Worm (Caenorhabditis elegans) whole organism, L2 larva: ENCODE data around the gene pqn-70.

Experiments
- C34F6.9 ChIP-seq: fragments of 150-350 bp; optimal IDR thresholded peaks from 2 replicates; lab custom pipeline; 2014; ENCODE audit warnings: missing biosample characterization, missing genetic modification characterization
- F13H6.1 ChIP-seq: sonication (generic microtip); optimal IDR thresholded peaks from 2 replicates; lab custom pipeline; 2016; ENCODE audit warnings: missing genetic modification characterization, missing compliant biosample characterization
- R02D3.7 ChIP-seq: fragments of 150-350 bp; optimal IDR thresholded peaks from 2 replicates; lab custom pipeline; 2014; ENCODE audit warnings: missing biosample characterization, missing genetic modification characterization
- Y55F3AM.14 ChIP-seq: fragments of 200-800 bp; sonication (Bioruptor generic); optimal IDR thresholded peaks from 2 replicates; lab custom pipeline; 2018; ENCODE audit warnings: mild to moderate bottlenecking, missing genetic modification characterization, missing compliant biosample characterization
- ZK546.5 ChIP-seq: sonication (generic microtip); optimal IDR thresholded peaks from 2 replicates; lab custom pipeline; 2017; ENCODE audit warnings: missing biosample characterization, missing genetic modification characterization
- alr-1 ChIP-seq: fragments of 150-350 bp; optimal IDR thresholded peaks from 2 replicates; lab custom pipeline; 2014; ENCODE audit warnings: missing biosample characterization, missing genetic modification characterization
- aly-2 ChIP-seq: fragments of 150-350 bp; optimal IDR thresholded peaks from 2 replicates; lab custom pipeline; 2014; ENCODE audit warnings: missing biosample characterization, missing genetic modification characterization
- ama-1 ChIP-seq: fragments of 150-350 bp; optimal IDR thresholded peaks from 2 replicates; lab custom pipeline; 2018; ENCODE audit warnings: inconsistent platforms
- blmp-1 ChIP-seq: sonication (generic microtip); optimal IDR thresholded peaks from 2 replicates; lab custom pipeline; 2017; ENCODE audit warnings: missing genetic modification characterization, mild to moderate bottlenecking, missing compliant biosample characterization, antibody characterized with exemption, moderate library complexity; ENCODE audit not compliant: insufficient read depth
- ceh-16 ChIP-seq: fragments of 150-350 bp; optimal IDR thresholded peaks from 2 replicates; lab custom pipeline; 2014; ENCODE audit warnings: missing biosample characterization, missing genetic modification characterization
- ceh-82 ChIP-seq: fragments of 150-350 bp; optimal IDR thresholded peaks from 2 replicates; lab custom pipeline; 2014; ENCODE audit warnings: missing biosample characterization, missing genetic modification characterization
- egl-27 ChIP-seq: sonication (generic microtip); optimal IDR thresholded peaks from 3 replicates; lab custom pipeline; 2017; ENCODE audit warnings: missing biosample characterization, missing genetic modification reagents, missing genetic modification characterization
- elt-1 ChIP-seq: fragments of 150-350 bp; optimal IDR thresholded peaks from 2 replicates; lab custom pipeline; 2014; ENCODE audit warnings: missing biosample characterization, missing genetic modification characterization
- fos-1 ChIP-seq: fragments of 150-350 bp; optimal IDR thresholded peaks from 2 replicates; lab custom pipeline; 2014; ENCODE audit warnings: missing biosample characterization, missing genetic modification characterization
- gmeb-1 ChIP-seq: fragments of 150-350 bp; optimal IDR thresholded peaks from 2 replicates; lab custom pipeline; 2014; ENCODE audit warnings: missing biosample characterization, missing genetic modification characterization
- lin-11 ChIP-seq: fragments of 150-350 bp; sonication (generic microtip); optimal IDR thresholded peaks from 2 replicates; lab custom pipeline; 2014; ENCODE audit warnings: missing biosample characterization, missing genetic modification characterization, inconsistent platforms, mixed read lengths
- lin-13 ChIP-seq: fragments of 150-350 bp; optimal IDR thresholded peaks from 2 replicates; lab custom pipeline; 2014; ENCODE audit warnings: missing biosample characterization, missing genetic modification reagents, missing genetic modification characterization
- mab-5 ChIP-seq: fragments of 150-350 bp; optimal IDR thresholded peaks from 2 replicates; lab custom pipeline; 2014; ENCODE audit warnings: missing biosample characterization, missing genetic modification characterization
- mdl-1 ChIP-seq, 2 experiments: fragments of 150-350 bp in 1 of 2; sonication (generic microtip) in 1 of 2; optimal IDR thresholded peaks; 2 replicates each; lab custom pipeline; 2017; ENCODE audit warnings: missing biosample characterization in 2 of 2, missing genetic modification characterization in 2 of 2
- nhr-10 ChIP-seq: sonication (generic microtip); optimal IDR thresholded peaks from 2 replicates; lab custom pipeline; 2017; ENCODE audit warnings: missing biosample characterization, missing genetic modification characterization
- nhr-11 ChIP-seq: fragments of 150-350 bp; optimal IDR thresholded peaks from 2 replicates; lab custom pipeline; 2014; ENCODE audit warnings: missing biosample characterization, missing genetic modification characterization
- nhr-12 ChIP-seq: fragments of 150-350 bp; optimal IDR thresholded peaks from 2 replicates; lab custom pipeline; 2014; ENCODE audit warnings: missing biosample characterization, missing genetic modification characterization
- nhr-129 ChIP-seq: fragments of 150-350 bp; optimal IDR thresholded peaks from 2 replicates; lab custom pipeline; 2014; ENCODE audit warnings: missing biosample characterization, missing genetic modification characterization
- nhr-23 ChIP-seq: fragments of 150-350 bp; optimal IDR thresholded peaks from 2 replicates; lab custom pipeline; 2014; ENCODE audit warnings: missing biosample characterization, missing genetic modification reagents, missing genetic modification characterization
- nhr-237 ChIP-seq: fragments of 150-350 bp; optimal IDR thresholded peaks from 2 replicates; lab custom pipeline; 2014; ENCODE audit warnings: missing biosample characterization, missing genetic modification characterization
- nhr-6 ChIP-seq: fragments of 150-350 bp; optimal IDR thresholded peaks from 2 replicates; lab custom pipeline; 2014; ENCODE audit warnings: missing biosample characterization, missing genetic modification characterization
- nhr-77 ChIP-seq: fragments of 150-350 bp; optimal IDR thresholded peaks from 2 replicates; lab custom pipeline; 2014; ENCODE audit warnings: missing biosample characterization, missing genetic modification characterization
- peb-1 ChIP-seq: fragments of 150-350 bp; optimal IDR thresholded peaks from 2 replicates; lab custom pipeline; 2014; ENCODE audit warnings: missing biosample characterization, missing genetic modification characterization
- sem-4 ChIP-seq: fragments of 150-350 bp; optimal IDR thresholded peaks from 2 replicates; lab custom pipeline; 2014; ENCODE audit warnings: missing biosample characterization, missing genetic modification reagents, missing genetic modification characterization
- skn-1 ChIP-seq: sonication (generic microtip); optimal IDR thresholded peaks from 2 replicates; lab custom pipeline; 2017; ENCODE audit warnings: missing biosample characterization, missing genetic modification characterization
- sma-3 ChIP-seq: sonication (generic microtip); optimal IDR thresholded peaks from 2 replicates; lab custom pipeline; 2016; ENCODE audit warnings: missing genetic modification reagents, missing genetic modification characterization, missing compliant biosample characterization
- sma-9 ChIP-seq, 2 experiments: fragments of 150-350 bp in 1 of 2; sonication (generic microtip) in 1 of 2; optimal IDR thresholded peaks; 2 replicates each; lab custom pipeline; 2014 to 2016; ENCODE audit warnings: missing genetic modification characterization in 2 of 2, mild to moderate bottlenecking in 1 of 2, missing biosample characterization in 1 of 2, missing compliant biosample characterization in 1 of 2, missing genetic modification reagents in 1 of 2, moderate library complexity in 1 of 2
- snpc-4 ChIP-seq: fragments of 150-350 bp; optimal IDR thresholded peaks from 2 replicates; lab custom pipeline; 2014; ENCODE audit warnings: missing biosample characterization, missing genetic modification characterization
- unc-55 ChIP-seq: fragments of 150-350 bp; sonication (generic microtip); optimal IDR thresholded peaks from 3 replicates; lab custom pipeline; 2014; ENCODE audit warnings: missing biosample characterization, missing genetic modification reagents, missing genetic modification characterization
- unc-62 ChIP-seq: fragments of 150-350 bp; optimal IDR thresholded peaks from 2 replicates; lab custom pipeline; 2014; ENCODE audit warnings: missing biosample characterization, missing genetic modification reagents, missing genetic modification characterization
- zag-1 ChIP-seq: fragments of 150-350 bp; optimal IDR thresholded peaks from 2 replicates; lab custom pipeline; 2014; ENCODE audit warnings: missing biosample characterization, missing genetic modification characterization
- ztf-1 ChIP-seq: fragments of 200-800 bp; sonication (Bioruptor generic); conservative IDR thresholded peaks from 2 replicates; pipeline ENCODE4 v1.3.6; 2022; ENCODE audit warnings: missing genetic modification characterization, missing compliant biosample characterization
- ztf-11 ChIP-seq: sonication (generic microtip); optimal IDR thresholded peaks from 2 replicates; lab custom pipeline; 2017; ENCODE audit warnings: missing biosample characterization, missing genetic modification characterization

Gene pqn-70

ce11 chrV:11251798-11252197 is 23.3 kb upstream of the pqn-70 start:
- no peak for TF ChIP-seq ZK546.5
- no peak for TF ChIP-seq peb-1 (tag; lab: Kevin White, UChicago)
- no peak for TF ChIP-seq nhr-11 (tag; lab: Kevin White, UChicago)
- no peak for TF ChIP-seq sma-3 (GFP tag; lab: Kevin White, UChicago)
- TF ChIP-seq ztf-1 (GFP tag; lab: Robert Waterston, UW), result no peak
- no peak for TF ChIP-seq C34F6.9 (tag; lab: Kevin White, UChicago)
- TF ChIP-seq unc-55 (GFP tag; lab: Kevin White, UChicago), result no peak
- TF ChIP-seq skn-1, result no peak
- no peak for TF ChIP-seq nhr-12 (tag; lab: Kevin White, UChicago)
- TF ChIP-seq mdl-1 (tag; optimal IDR thresholded peaks at IDR 0.05; lab: Kevin White, UChicago), result no peak
- no peak for TF ChIP-seq unc-62 (GFP tag; lab: Kevin White, UChicago)
- TF ChIP-seq sem-4, result no peak

- TF ChIP-seq sma-3 (GFP tag; lab: Kevin White, UChicago) (no peak), C34F6.9 (tag; lab: Kevin White, UChicago) (no peak), Y55F3AM.14 (GFP tag; lab: Kevin White, UChicago) (no peak), egl-27 (tag; lab: Kevin White, UChicago) (no peak), R02D3.7 (tag; lab: Kevin White, UChicago) (no peak), lin-11 (tag; lab: Kevin White, UChicago) (no peak), sma-9 (GFP tag; optimal IDR thresholded peaks at IDR 0.05; lab: Kevin White, UChicago) (no peak), sma-9 (tag; optimal IDR thresholded peaks at IDR 0.05; lab: Kevin White, UChicago) (no peak), ztf-1 (GFP tag; lab: Robert Waterston, UW) (no peak), F13H6.1 (tag; lab: Kevin White, UChicago) (no peak), gmeb-1 (tag; lab: Kevin White, UChicago) (no peak), ama-1 (lab: Kevin White, UChicago) (no peak), nhr-10 (tag; lab: Kevin White, UChicago) (no peak), ZK546.5 (no peak), nhr-77 (tag; lab: Kevin White, UChicago) (no peak), nhr-23 (tag; lab: Kevin White, UChicago) (no peak), nhr-237 (tag; lab: Kevin White, UChicago) (no peak), aly-2 (tag; lab: Kevin White, UChicago) (no peak), sem-4 (no peak)
Measured at ce11 chrV:11250735-11251134, 22.2 kb upstream of the pqn-70 start, which contains the start of gene T19B10.12. Gene T19B10.12 (plus strand): TSS chrV:11251035.

ce11 chrV:11247846-11248245 is 19.3 kb upstream of the pqn-70 start, which contains the start of gene mam-4:
Gene mam-4 (plus strand): TSS chrV:11248146.
- no peak for TF ChIP-seq nhr-12 (tag; lab: Kevin White, UChicago)
- TF ChIP-seq elt-1, result no peak
- TF ChIP-seq ceh-82, result no peak
- no peak for TF ChIP-seq lin-11 (tag; lab: Kevin White, UChicago)
- no peak for TF ChIP-seq zag-1 (tag; lab: Kevin White, UChicago)
- no peak for TF ChIP-seq lin-13 (GFP tag; lab: Kevin White, UChicago)
- no peak for TF ChIP-seq ztf-11
- TF ChIP-seq snpc-4 (tag; lab: Kevin White, UChicago), result no peak
- no peak for TF ChIP-seq mab-5
- TF ChIP-seq nhr-6, result no peak
- no peak for TF ChIP-seq ama-1 (lab: Kevin White, UChicago)
- TF ChIP-seq aly-2 (tag; lab: Kevin White, UChicago), result no peak
- TF ChIP-seq nhr-129 (tag; lab: Kevin White, UChicago), result no peak
- no peak for TF ChIP-seq blmp-1 (tag; lab: Kevin White, UChicago)
- TF ChIP-seq nhr-77 (tag; lab: Kevin White, UChicago), result no peak
- TF ChIP-seq nhr-23 (tag; lab: Kevin White, UChicago), result no peak
- no peak for TF ChIP-seq sem-4
- TF ChIP-seq mdl-1 (tag; optimal IDR thresholded peaks at IDR 0.05; lab: Kevin White, UChicago), result no peak
- TF ChIP-seq alr-1 (tag; lab: Kevin White, UChicago), result no peak

- TF ChIP-seq mdl-1 (tag; optimal IDR thresholded peaks at IDR 0.05; lab: Kevin White, UChicago) (no peak), ZK546.5 (no peak), egl-27 (tag; lab: Kevin White, UChicago) (no peak), snpc-4 (tag; lab: Kevin White, UChicago) (no peak), C34F6.9 (tag; lab: Kevin White, UChicago) (no peak), zag-1 (tag; lab: Kevin White, UChicago) (no peak), nhr-237 (tag; lab: Kevin White, UChicago) (no peak), alr-1 (tag; lab: Kevin White, UChicago) (no peak), aly-2 (tag; lab: Kevin White, UChicago) (no peak), ceh-16 (tag; lab: Kevin White, UChicago) (no peak), gmeb-1 (tag; lab: Kevin White, UChicago) (no peak), unc-55 (GFP tag; lab: Kevin White, UChicago) (no peak), unc-62 (GFP tag; lab: Kevin White, UChicago) (no peak), F13H6.1 (tag; lab: Kevin White, UChicago) (no peak), ama-1 (lab: Kevin White, UChicago) (no peak), ztf-1 (GFP tag; lab: Robert Waterston, UW) (no peak), fos-1 (tag; lab: Kevin White, UChicago) (no peak)
- TF ChIP-seq, all 48 proteins: peak for 0
Measured at ce11 chrV:11245029-11245428, 16.5 kb upstream of the pqn-70 start.
